Worm (Caenorhabditis elegans): Measurements from ENCODE around the gene nhr-80.

DNA sequence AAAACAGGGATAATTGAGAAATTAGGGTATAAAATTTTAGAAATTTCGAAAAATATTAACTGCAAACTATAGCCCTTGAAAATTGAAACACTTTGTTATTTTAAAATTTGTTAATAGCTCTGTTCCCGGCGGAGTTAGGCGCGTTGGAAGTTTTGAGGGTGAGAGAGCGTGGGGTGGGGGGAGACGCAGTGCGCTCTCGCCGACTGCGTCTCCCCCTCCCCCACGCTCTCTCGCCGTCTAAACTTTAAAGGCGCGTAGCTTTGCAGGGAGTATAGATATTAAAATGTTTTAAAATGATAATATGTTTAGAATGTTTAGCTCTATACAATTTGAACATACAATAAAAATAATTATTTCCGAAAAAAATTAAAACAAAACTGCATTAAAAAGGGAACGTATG lies 18.6 kb upstream of the nhr-80 start:
- TF ChIP-seq elt-3 (tag; optimal IDR thresholded peaks at IDR 0.05), result no peak
- TF ChIP-seq blmp-1 (tag; optimal IDR thresholded peaks at IDR 0.05), result no peak
- TF ChIP-seq nhr-12 (tag; optimal IDR thresholded peaks at IDR 0.05), result no peak
- no peak for TF ChIP-seq nhr-237 (tag; optimal IDR thresholded peaks at IDR 0.05)
- TF ChIP-seq ztf-11 (tag; optimal IDR thresholded peaks at IDR 0.05), result no peak
- TF ChIP-seq cnd-1 (tag; optimal IDR thresholded peaks at IDR 0.05), result no peak
- no peak for TF ChIP-seq lsy-2 (tag; optimal IDR thresholded peaks at IDR 0.05)
- TF ChIP-seq nhr-76 (tag; optimal IDR thresholded peaks at IDR 0.05), result no peak
- no peak for TF ChIP-seq nhr-28 (tag; optimal IDR thresholded peaks at IDR 0.05)
- no peak for TF ChIP-seq bed-3 (GFP tag; optimal IDR thresholded peaks at IDR 0.05)
- no peak for TF ChIP-seq elt-1 (tag; optimal IDR thresholded peaks at IDR 0.05; ENCODE audit: borderline replicate concordance, insufficient read depth)
- TF ChIP-seq mab-5 (tag; optimal IDR thresholded peaks at IDR 0.05), result no peak

All from whole organism, mixed stage, embryonic.